Worm (Caenorhabditis elegans) whole organism, midembryonic: ENCODE results near the gene F32D1.11.

ENCODE experiments used
- cog-1 ChIP-seq: sonication (generic microtip); optimal IDR thresholded peaks from 2 replicates; lab custom pipeline; 2016; ENCODE audit warnings: missing genetic modification characterization, missing compliant biosample characterization
- flt-1 ChIP-seq: fragments of 200-800 bp; sonication (Bioruptor generic); IDR thresholded peaks from 2 replicates; pipeline ENCODE4 v1.3.6; 2022; ENCODE audit warnings: missing genetic modification characterization, missing compliant biosample characterization
- klf-2 ChIP-seq: fragments of 200-800 bp; sonication (Bioruptor generic); conservative IDR thresholded peaks from 2 replicates; pipeline ENCODE4 v1.3.6; 2022; ENCODE audit warnings: missing genetic modification reagents, missing genetic modification characterization, missing compliant biosample characterization
- med-1 ChIP-seq: sonication (generic microtip); optimal IDR thresholded peaks from 2 replicates; lab custom pipeline; 2017; ENCODE audit warnings: missing genetic modification characterization, mild to moderate bottlenecking, missing compliant biosample characterization, antibody characterized with exemption, missing genetic modification reagents; ENCODE audit not compliant: insufficient read depth
- tab-1 ChIP-seq: fragments of 200-800 bp; sonication (Bioruptor generic); IDR thresholded peaks from 2 replicates; pipeline ENCODE4 v1.3.6; 2022; ENCODE audit warnings: missing genetic modification characterization, missing compliant biosample characterization
- ztf-29 ChIP-seq: fragments of 200-800 bp; sonication (Bioruptor generic); IDR thresholded peaks from 2 replicates; pipeline ENCODE4 v1.3.6; 2022; ENCODE audit warnings: missing genetic modification reagents, missing genetic modification characterization, missing compliant biosample characterization

DNA sequence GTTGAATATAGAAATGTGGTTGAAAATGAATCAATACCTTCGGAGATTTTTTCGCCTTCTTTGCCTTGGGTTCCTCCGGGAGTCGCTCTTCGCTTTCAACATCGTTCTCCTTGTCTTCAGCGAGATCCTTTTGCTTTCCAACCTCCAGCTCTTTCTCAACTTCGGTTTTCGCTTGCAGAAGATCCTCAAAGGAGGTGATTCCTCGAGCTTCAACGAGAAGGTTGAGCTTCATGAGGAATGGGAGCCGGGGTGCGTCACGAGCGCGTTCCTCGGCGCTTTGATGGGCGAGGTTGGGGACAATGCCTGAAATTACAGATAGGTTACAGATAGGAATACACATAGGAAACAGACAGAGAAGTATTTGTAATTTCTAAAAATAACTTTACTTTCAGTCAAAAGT is 32.5 kb upstream of the F32D1.11 start:
- TF ChIP-seq flt-1 (no peak), tab-1 (no peak), ztf-29 (GFP tag; lab: Robert Waterston, UW) (no peak), cog-1 (tag; lab: Kevin White, UChicago) (no peak), klf-2 (GFP tag; lab: Robert Waterston, UW) (no peak), med-1 (GFP tag; lab: Kevin White, UChicago) (no peak)
